Fruit fly (Drosophila melanogaster) Kc167 (cell line): ENCODE results near the gene CG13005.

Source experiments
- Sin3A ChIP-seq: fragments of >200 bp; optimal IDR thresholded peaks from 2 replicates; lab custom pipeline; 2018; ENCODE audit warnings: missing external identifiers
- h ChIP-seq: fragments of >200 bp; optimal IDR thresholded peaks from 3 replicates; lab custom pipeline; 2018; ENCODE audit warnings: missing external identifiers

dm6 chrX:16782175-16782916 is 21.1 kb upstream of the CG13005 start:
- no peak for TF ChIP-seq Sin3A (lab: Kevin White, UChicago)
- no peak for TF ChIP-seq h (lab: Kevin White, UChicago)
